Worm (Caenorhabditis elegans): ENCODE results near the gene her-1.
A peak's percentile ranks its signal among the peaks of the same experiment; 100 is the strongest.

- TF ChIP-seq fkh-10 (GFP tag; optimal IDR thresholded peaks at IDR 0.05) (no peak), unc-62 (GFP tag; optimal IDR thresholded peaks at IDR 0.05 in 1 of 2) (no peak), unc-62 (tag; optimal IDR thresholded peaks at IDR 0.05) (no peak), R02D3.7 (tag; optimal IDR thresholded peaks at IDR 0.05) (no peak), daf-16 (GFP tag; optimal IDR thresholded peaks at IDR 0.05) (no peak), daf-16 (tag; optimal IDR thresholded peaks at IDR 0.05) (peak; percentile 76), ces-1 (GFP tag; optimal IDR thresholded peaks at IDR 0.05) (no peak), lsy-2 (tag; optimal IDR thresholded peaks at IDR 0.05) (no peak), T20F7.1 (GFP tag; optimal IDR thresholded peaks at IDR 0.05) (no peak)
Measured at ce11 chrV:9672495-9672894, 24.3 kb upstream of the her-1 start.
